Fruit fly (Drosophila melanogaster) whole organism, embryonic: ENCODE measurements around the gene CG10959.
A peak's percentile ranks its signal among the peaks of the same experiment; 100 is the strongest.

Experiments
- Adf1 ChIP-seq: fragments of 200-800 bp; sonication (Bioruptor generic); IDR thresholded peaks from 2 replicates; pipeline ENCODE4 v1.3.6; 2022; ENCODE audit warnings: missing biosample characterization, missing genetic modification characterization
- Aef1 ChIP-seq: fragments of 200-800 bp; sonication (Bioruptor generic); IDR thresholded peaks from 3 replicates; pipeline ENCODE4 v1.3.6; 2022; ENCODE audit warnings: missing biosample characterization, missing genetic modification characterization
- Atf-2 ChIP-seq: fragments of 200-800 bp; sonication (Bioruptor generic); optimal IDR thresholded peaks from 2 replicates; lab custom pipeline; 2016; ENCODE audit warnings: missing biosample characterization, missing genetic modification characterization
- Blimp-1 ChIP-seq: fragments of 200-800 bp; sonication (Bioruptor generic); optimal IDR thresholded peaks from 3 replicates; lab custom pipeline; 2018; ENCODE audit warnings: missing biosample characterization, missing genetic modification characterization, mild to moderate bottlenecking, moderate library complexity, missing genetic modification reagents
- CG10543 ChIP-seq: fragments of 200-800 bp; sonication (Bioruptor generic); optimal IDR thresholded peaks from 3 replicates; lab custom pipeline; 2017; ENCODE audit warnings: missing biosample characterization, mild to moderate bottlenecking, missing genetic modification characterization, moderate library complexity
- CG10654 ChIP-seq: fragments of 200-800 bp; sonication (Bioruptor generic); optimal IDR thresholded peaks from 2 replicates; lab custom pipeline; 2016; ENCODE audit warnings: missing biosample characterization, missing genetic modification characterization
- CG12769 ChIP-seq: fragments of 200-800 bp; sonication (Bioruptor generic); optimal IDR thresholded peaks from 2 replicates; lab custom pipeline; 2019; ENCODE audit warnings: missing biosample characterization, mild to moderate bottlenecking, missing genetic modification characterization, moderate library complexity
- CG14441 ChIP-seq: fragments of 200-800 bp; sonication (Bioruptor generic); IDR thresholded peaks from 2 replicates; pipeline ENCODE4 v1.3.6; 2022; ENCODE audit warnings: missing biosample characterization, missing genetic modification characterization
- CG14710 ChIP-seq: fragments of 200-800 bp; sonication (Bioruptor generic); optimal IDR thresholded peaks from 3 replicates; lab custom pipeline; 2019; ENCODE audit warnings: missing biosample characterization, mild to moderate bottlenecking, missing genetic modification characterization, moderate library complexity
- CG17328 ChIP-seq: fragments of 200-800 bp; sonication (Bioruptor generic); IDR thresholded peaks from 2 replicates; pipeline ENCODE4 v1.3.6; 2022; ENCODE audit warnings: missing biosample characterization, missing genetic modification characterization
- CG18619 ChIP-seq: fragments of 200-800 bp; sonication (Bioruptor generic); optimal IDR thresholded peaks from 3 replicates; lab custom pipeline; 2017; ENCODE audit warnings: missing biosample characterization, mild to moderate bottlenecking, missing genetic modification characterization
- CG30403 ChIP-seq: fragments of 200-800 bp; sonication (Bioruptor generic); optimal IDR thresholded peaks from 3 replicates; lab custom pipeline; 2016; ENCODE audit warnings: missing biosample characterization, missing genetic modification characterization
- CG34422 ChIP-seq: fragments of 200-800 bp; sonication (Bioruptor generic); IDR thresholded peaks from 3 replicates; pipeline ENCODE4 v1.3.6; 2022; ENCODE audit warnings: missing biosample characterization, missing genetic modification characterization
- CG3995 ChIP-seq: fragments of 200-800 bp; sonication (Bioruptor generic); optimal IDR thresholded peaks from 3 replicates; lab custom pipeline; 2016; ENCODE audit warnings: missing biosample characterization, missing genetic modification characterization
- CG42726 ChIP-seq: fragments of 200-800 bp; sonication (Bioruptor generic); IDR thresholded peaks from 2 replicates; pipeline ENCODE4 v1.3.6; 2022; ENCODE audit warnings: missing biosample characterization, missing genetic modification characterization; ENCODE audit not compliant: partially characterized antibody
- CG4404 ChIP-seq: fragments of 200-800 bp; sonication (Bioruptor generic); IDR thresholded peaks from 2 replicates; pipeline ENCODE4 v1.3.6; 2022; ENCODE audit warnings: missing biosample characterization, missing genetic modification characterization
- CG7745 ChIP-seq: fragments of 200-800 bp; sonication (Bioruptor generic); optimal IDR thresholded peaks from 2 replicates; lab custom pipeline; 2018; ENCODE audit warnings: missing biosample characterization, mild to moderate bottlenecking, missing genetic modification characterization, moderate library complexity
- CrebB ChIP-seq: fragments of 200-800 bp; sonication (Bioruptor generic); optimal IDR thresholded peaks from 3 replicates; lab custom pipeline; 2018; ENCODE audit warnings: missing biosample characterization, mild to moderate bottlenecking, missing genetic modification characterization
- Hr39 ChIP-seq: fragments of >200 bp; optimal IDR thresholded peaks from 2 replicates; lab custom pipeline; 2017
- MESR4 ChIP-seq: fragments of 200-800 bp; sonication (Bioruptor generic); optimal IDR thresholded peaks from 2 replicates; lab custom pipeline; 2018; ENCODE audit warnings: missing biosample characterization, mild to moderate bottlenecking, missing genetic modification characterization, moderate library complexity
- Myb ChIP-seq: fragments of 200-800 bp; sonication (Bioruptor generic); optimal IDR thresholded peaks from 2 replicates; lab custom pipeline; 2016; ENCODE audit warnings: missing biosample characterization, missing genetic modification characterization
- Nf-YA ChIP-seq: fragments of 200-800 bp; sonication (Bioruptor generic); IDR thresholded peaks from 2 replicates; pipeline ENCODE4 v1.3.6; 2022; ENCODE audit warnings: missing biosample characterization, missing genetic modification characterization
- Nf-YC ChIP-seq: fragments of 200-800 bp; optimal IDR thresholded peaks from 3 replicates; lab custom pipeline; 2019; ENCODE audit warnings: missing biosample characterization, mild to moderate bottlenecking, missing genetic modification characterization, moderate library complexity
- Scr ChIP-seq: fragments of 200-800 bp; sonication (Bioruptor generic); IDR thresholded peaks from 2 replicates; pipeline ENCODE4 v1.3.6; 2022; ENCODE audit warnings: missing biosample characterization, missing genetic modification characterization; ENCODE audit not compliant: partially characterized antibody
- Sin3A ChIP-seq: fragments of >200 bp; optimal IDR thresholded peaks from 2 replicates; lab custom pipeline; 2018
- Spps ChIP-seq: fragments of 200-800 bp; sonication (Bioruptor generic); optimal IDR thresholded peaks from 2 replicates; lab custom pipeline; 2018; ENCODE audit warnings: missing biosample characterization, mild to moderate bottlenecking, missing genetic modification characterization
- YL-1 ChIP-seq: fragments of 200-800 bp; sonication (Bioruptor generic); optimal IDR thresholded peaks from 3 replicates; lab custom pipeline; 2017; ENCODE audit warnings: missing biosample characterization, mild to moderate bottlenecking, missing genetic modification characterization
- ap ChIP-seq: fragments of 200-800 bp; sonication (Bioruptor generic); IDR thresholded peaks from 2 replicates; pipeline ENCODE4 v1.3.6; 2022; ENCODE audit warnings: missing biosample characterization, missing genetic modification characterization
- bsh ChIP-seq, 2 experiments: fragments of 200-800 bp; sonication (Bioruptor generic); optimal IDR thresholded peaks; 2 replicates each; lab custom pipeline; 2017 to 2018; ENCODE audit warnings: mild to moderate bottlenecking in 2 of 2, missing biosample characterization in 2 of 2, missing genetic modification characterization in 2 of 2, moderate library complexity in 1 of 2
- chif ChIP-seq, 2 experiments: fragments of 200-800 bp; sonication (Bioruptor generic); optimal IDR thresholded peaks; 3 replicates each; lab custom pipeline; 2016; ENCODE audit warnings: missing biosample characterization in 2 of 2, missing genetic modification characterization in 2 of 2
- ci ChIP-seq: fragments of 200-800 bp; sonication (Bioruptor generic); IDR thresholded peaks from 3 replicates; pipeline ENCODE4 v1.3.6; 2022; ENCODE audit warnings: missing biosample characterization, missing genetic modification characterization
- crol ChIP-seq: fragments of 200-800 bp; sonication (Bioruptor generic); IDR thresholded peaks from 2 replicates; pipeline ENCODE4 v1.3.6; 2022; ENCODE audit warnings: missing biosample characterization, missing genetic modification characterization
- dan ChIP-seq: fragments of 200-800 bp; sonication (Bioruptor generic); IDR thresholded peaks from 2 replicates; pipeline ENCODE4 v1.3.6; 2022; ENCODE audit warnings: missing biosample characterization, missing genetic modification characterization
- dysf ChIP-seq: fragments of 200-800 bp; sonication (Bioruptor generic); IDR thresholded peaks from 3 replicates; pipeline ENCODE4 v1.3.6; 2022; ENCODE audit warnings: missing biosample characterization, missing genetic modification characterization
- fd102C ChIP-seq: fragments of 200-800 bp; sonication (Bioruptor generic); optimal IDR thresholded peaks from 2 replicates; lab custom pipeline; 2018; ENCODE audit warnings: missing biosample characterization, mild to moderate bottlenecking, missing genetic modification characterization, moderate library complexity
- hbn ChIP-seq: fragments of 200-800 bp; sonication (Bioruptor generic); IDR thresholded peaks from 2 replicates; pipeline ENCODE4 v1.3.6; 2022; ENCODE audit warnings: missing biosample characterization, missing genetic modification characterization; ENCODE audit not compliant: partially characterized antibody
- lola ChIP-seq, 3 experiments: fragments of >200 bp in 2 of 3; fragments of 200-800 bp in 1 of 3; sonication (Bioruptor generic) in 1 of 3; optimal IDR thresholded peaks; 2 replicates each; lab custom pipeline; 2017 to 2019; ENCODE audit warnings: missing biosample characterization in 3 of 3, missing genetic modification characterization in 3 of 3, mild to moderate bottlenecking in 1 of 3, moderate library complexity in 1 of 3
- onecut ChIP-seq: fragments of 200-800 bp; sonication (Bioruptor generic); IDR thresholded peaks from 2 replicates; pipeline ENCODE4 v1.3.6; 2022; ENCODE audit warnings: missing biosample characterization, missing genetic modification characterization
- p53 ChIP-seq: fragments of 200-800 bp; sonication (Bioruptor generic); optimal IDR thresholded peaks from 2 replicates; lab custom pipeline; 2016; ENCODE audit warnings: missing biosample characterization, missing genetic modification characterization
- pho ChIP-seq: fragments of 200-800 bp; sonication (Bioruptor generic); optimal IDR thresholded peaks from 2 replicates; lab custom pipeline; 2016; ENCODE audit warnings: missing biosample characterization, missing genetic modification characterization
- repo ChIP-seq: fragments of 200-800 bp; sonication (Bioruptor generic); optimal IDR thresholded peaks from 2 replicates; lab custom pipeline; 2016; ENCODE audit warnings: missing biosample characterization, missing genetic modification characterization
- run ChIP-seq: fragments of 200-800 bp; sonication (Bioruptor generic); optimal IDR thresholded peaks from 3 replicates; lab custom pipeline; 2018; ENCODE audit warnings: missing biosample characterization, mild to moderate bottlenecking, missing genetic modification characterization
- sens ChIP-seq: fragments of 200-800 bp; sonication (Bioruptor generic); peaks from one replicate; lab custom pipeline; 2016; ENCODE audit warnings: missing biosample characterization, missing genetic modification characterization
- stwl ChIP-seq: fragments of 200-800 bp; sonication (Bioruptor generic); optimal IDR thresholded peaks from 3 replicates; lab custom pipeline; 2018; ENCODE audit warnings: missing biosample characterization, mild to moderate bottlenecking, missing genetic modification characterization, moderate library complexity
- trem ChIP-seq: fragments of 200-800 bp; optimal IDR thresholded peaks from 3 replicates; lab custom pipeline; 2019; ENCODE audit warnings: missing biosample characterization, mild to moderate bottlenecking, missing genetic modification characterization, moderate library complexity
- ttk ChIP-seq: fragments of 200-800 bp; sonication (Bioruptor generic); IDR thresholded peaks from 2 replicates; pipeline ENCODE4 v2.1.2; 2022; ENCODE audit warnings: missing biosample characterization, missing genetic modification characterization
- unc-4 ChIP-seq: fragments of 200-800 bp; sonication (Bioruptor generic); IDR thresholded peaks from 2 replicates; pipeline ENCODE4 v1.3.6; 2022; ENCODE audit warnings: missing biosample characterization, missing genetic modification characterization; ENCODE audit not compliant: partially characterized antibody
- vvl ChIP-seq: fragments of 200-800 bp; sonication (Bioruptor generic); IDR thresholded peaks from 2 replicates; pipeline ENCODE4 v1.3.6; 2022; ENCODE audit warnings: missing biosample characterization, missing genetic modification characterization

The CG10959 gene

dm6 chrX:8128133-8128532, 20.4 kb upstream of the CG10959 start (continued):
- TF ChIP-seq Adf1 (GFP tag; lab: Robert Waterston, UW), result no peak

- peak; percentile 90 for TF ChIP-seq CG7745 (tag; lab: Kevin White, UChicago)
- TF ChIP-seq p53 (GFP tag; lab: Kevin White, UChicago), result no peak
- 0 out of 3 replicates have a peak, but pooled peaks have one; percentile 16 for TF ChIP-seq CG34422 (GFP tag; lab: Robert Waterston, UW)
- peak; percentile 72 for TF ChIP-seq vvl (GFP tag; lab: Robert Waterston, UW)
- no peak for TF ChIP-seq Blimp-1 (GFP tag; lab: Kevin White, UChicago)
- TF ChIP-seq CG42726 (GFP tag; lab: Robert Waterston, UW), result 0 out of 2 replicates have a peak, but pooled peaks have one; percentile 40
- no peak for TF ChIP-seq CG10654
- TF ChIP-seq Atf-2 (GFP tag; lab: Kevin White, UChicago), result no peak
- TF ChIP-seq lola (GFP tag; optimal IDR thresholded peaks at IDR 0.05; lab: Kevin White, UChicago), result peak in 1 of 3 experiments; percentile 6
- TF ChIP-seq Aef1 (GFP tag; lab: Robert Waterston, UW), result no peak
- TF ChIP-seq bsh (GFP tag; optimal IDR thresholded peaks at IDR 0.05; lab: Kevin White, UChicago), result no peak
- TF ChIP-seq CrebB, result no peak
- TF ChIP-seq stwl (tag; lab: Kevin White, UChicago), result peak; percentile 18
- TF ChIP-seq dan (GFP tag; lab: Robert Waterston, UW), result no peak
- no peak for TF ChIP-seq dysf (GFP tag; lab: Robert Waterston, UW)
- TF ChIP-seq CG17328, result no peak
- no peak for TF ChIP-seq fd102C (GFP tag; lab: Kevin White, UChicago)
- peak; percentile 59; the same call in 1 of the 2 replicates for TF ChIP-seq hbn
- peak; percentile 11 for TF ChIP-seq YL-1 (GFP tag; lab: Kevin White, UChicago)
- peak; percentile 61 for TF ChIP-seq CG14710
- TF ChIP-seq chif (GFP tag; optimal IDR thresholded peaks at IDR 0.05; lab: Kevin White, UChicago), result no peak
- no peak for TF ChIP-seq CG18619
- peak; percentile 67; the same call in 1 of the 2 replicates for TF ChIP-seq unc-4 (GFP tag; lab: Robert Waterston, UW)
- no peak for TF ChIP-seq repo (GFP tag; lab: Kevin White, UChicago)
- no peak for TF ChIP-seq Spps (tag; lab: Kevin White, UChicago)
- TF ChIP-seq Nf-YC, result peak; percentile 20
- TF ChIP-seq CG14441 (GFP tag; lab: Robert Waterston, UW), result no peak
- no peak for TF ChIP-seq CG12769 (tag; lab: Kevin White, UChicago)
- TF ChIP-seq Hr39 (lab: Kevin White, UChicago), result no peak
- TF ChIP-seq Myb (GFP tag; lab: Kevin White, UChicago), result peak; percentile 47
- TF ChIP-seq CG4404 (GFP tag; lab: Robert Waterston, UW), result no peak
- TF ChIP-seq sens (GFP tag; lab: Kevin White, UChicago), result peak; percentile 53
- no peak for TF ChIP-seq pho (GFP tag; lab: Kevin White, UChicago)
- peak; percentile 84 for TF ChIP-seq MESR4 (GFP tag; lab: Kevin White, UChicago)
- no peak for TF ChIP-seq Nf-YA
- peak; percentile 36 for TF ChIP-seq trem (tag; lab: Kevin White, UChicago)
- TF ChIP-seq onecut (GFP tag; lab: Robert Waterston, UW), result no peak
- no peak for TF ChIP-seq ap (GFP tag; lab: Robert Waterston, UW)
- TF ChIP-seq CG3995 (GFP tag; lab: Kevin White, UChicago), result peak; percentile 46
- TF ChIP-seq crol (GFP tag; lab: Robert Waterston, UW), result no peak
- TF ChIP-seq run (tag; lab: Kevin White, UChicago), result no peak
- TF ChIP-seq ttk, result no peak
- TF ChIP-seq Sin3A (lab: Kevin White, UChicago), result peak; percentile 56
- TF ChIP-seq Scr (GFP tag; lab: Robert Waterston, UW), result peak; percentile 79
- TF ChIP-seq CG10543 (GFP tag; lab: Kevin White, UChicago), result peak; percentile 9
- no peak for TF ChIP-seq CG30403 (GFP tag; lab: Kevin White, UChicago)
- TF ChIP-seq ci (GFP tag; lab: Robert Waterston, UW), result 0 out of 3 replicates have a peak, but pooled peaks have one; percentile 25
These were observed 19.2 kb upstream of the CG10959 start, which contains the start of gene CG2116 for dm6 chrX:8129204-8129997. Gene CG2116, plus strand, starts transcription at chrX:8129812.
